Worm (Caenorhabditis elegans) whole organism, L1 larva: ENCODE measurements around the gene C03G6.6.

ENCODE experiments used
- ceh-82 ChIP-seq, 3 experiments: fragments of 150-350 bp in 1 of 3; sonication (generic microtip) in 2 of 3; optimal IDR thresholded peaks; 2 replicates each; lab custom pipeline; 2014 to 2017; ENCODE audit warnings: missing biosample characterization in 3 of 3, missing genetic modification characterization in 3 of 3
- elt-2 ChIP-seq: sonication (generic microtip); optimal IDR thresholded peaks from 2 replicates; lab custom pipeline; 2016; ENCODE audit warnings: missing genetic modification characterization, mild to moderate bottlenecking, inconsistent platforms, missing compliant biosample characterization, missing genetic modification reagents
- lin-13 ChIP-seq: fragments of 150-350 bp; optimal IDR thresholded peaks from 2 replicates; lab custom pipeline; 2014; ENCODE audit warnings: missing biosample characterization, missing genetic modification reagents, missing genetic modification characterization
- unc-62 ChIP-seq: fragments of 150-350 bp; optimal IDR thresholded peaks from 2 replicates; lab custom pipeline; 2014; ENCODE audit warnings: missing biosample characterization, missing genetic modification reagents, missing genetic modification characterization

- TF ChIP-seq ceh-82 (tag; optimal IDR thresholded peaks at IDR 0.05; lab: Kevin White, UChicago) (no peak), elt-2 (tag; lab: Kevin White, UChicago) (no peak), lin-13 (no peak), unc-62 (GFP tag; lab: Kevin White, UChicago) (no peak)
These were observed 4.8 kb upstream of the C03G6.6 start, which contains the start of the genes srh-231 and srh-275 for ce11 chrV:7352186-7353053.
